Fruit fly (Drosophila melanogaster): ENCODE data around the gene CDK2AP1.

Gene CDK2AP1

DNA sequence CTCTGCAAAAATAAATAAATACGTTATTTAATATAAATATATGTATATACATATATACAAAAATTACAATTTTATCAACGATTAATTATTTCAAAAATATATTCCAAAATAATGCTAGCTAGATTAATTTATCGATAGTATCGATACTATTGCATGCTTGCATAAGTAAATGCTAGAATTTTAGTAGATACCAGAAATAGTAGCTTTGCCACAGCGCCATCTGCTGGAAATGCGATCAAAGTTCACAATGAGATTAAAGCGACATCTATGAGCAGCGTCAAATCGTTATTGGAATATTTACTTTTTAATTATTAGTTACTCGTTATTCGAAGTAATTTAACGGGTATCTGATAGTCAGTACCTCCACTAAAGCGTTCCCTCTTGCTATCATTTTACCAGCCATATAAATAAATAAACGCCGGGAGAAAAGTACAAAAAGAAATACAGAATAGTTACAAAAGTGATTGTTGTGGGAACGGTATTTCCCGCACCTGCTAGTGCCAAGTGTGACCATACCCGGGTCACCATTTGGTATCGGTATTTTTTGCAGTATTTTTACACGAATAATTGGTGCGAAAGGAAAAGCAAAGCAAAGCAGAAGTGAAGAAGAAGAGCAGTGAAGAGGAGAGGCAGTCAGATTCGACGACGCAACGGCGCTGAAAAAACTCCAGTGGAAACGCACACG, 16.3 kb downstream of the CDK2AP1 start, which contains the start of the genes rtv and Dlic (continued):
- TF ChIP-seq Bteb2 (GFP tag; optimal IDR thresholded peaks at IDR 0.05) (no peak), Deaf1 (tag; optimal IDR thresholded peaks at IDR 0.05) (no peak), Mrtf (GFP tag; IDR thresholded peaks at IDR 0.05) (0 out of 3 replicates have a peak, but pooled peaks have one; percentile 23), stwl (tag; optimal IDR thresholded peaks at IDR 0.05) (peak; percentile 49), otp (GFP tag; IDR thresholded peaks at IDR 0.05) (0 out of 3 replicates have a peak, but pooled peaks have one; percentile 13), Scr (GFP tag; IDR thresholded peaks at IDR 0.05; ENCODE audit: partially characterized antibody) (peak; percentile 81), chn (GFP tag; optimal IDR thresholded peaks at IDR 0.05) (peak; percentile 1), corto (GFP tag; optimal IDR thresholded peaks at IDR 0.05) (no peak), CG17829 (tag; optimal IDR thresholded peaks at IDR 0.05) (peak; percentile 45), CG5245 (GFP tag; optimal IDR thresholded peaks at IDR 0.05) (peak; percentile 32), Myb (GFP tag; optimal IDR thresholded peaks at IDR 0.05) (peak; percentile 29), CG5180 (GFP tag; optimal IDR thresholded peaks at IDR 0.05) (no peak), slbo (GFP tag; IDR thresholded peaks at IDR 0.05) (peak; percentile 43; the same call in 1 of the 2 replicates), pzg (GFP tag; optimal IDR thresholded peaks at IDR 0.05) (peak; percentile 63), zen2 (GFP tag; IDR thresholded peaks at IDR 0.05; ENCODE audit: partially characterized antibody) (peak; percentile 22; the same call in 1 of the 3 replicates), Gug (GFP tag; IDR thresholded peaks at IDR 0.05) (0 out of 4 replicates have a peak, but pooled peaks have one; percentile 13), CG7556 (GFP tag; optimal IDR thresholded peaks at IDR 0.05) (no peak), sens (GFP tag) (peak; percentile 30), zen (tag; optimal IDR thresholded peaks at IDR 0.05) (peak; percentile 38), CG15696 (tag; optimal IDR thresholded peaks at IDR 0.05) (peak; percentile 21), CG12659 (GFP tag; optimal IDR thresholded peaks at IDR 0.05) (peak; percentile 72), ash1 (GFP tag; optimal IDR thresholded peaks at IDR 0.05) (no peak), shn (GFP tag; optimal IDR thresholded peaks at IDR 0.05) (peak; percentile 2), CG9797 (GFP tag; optimal IDR thresholded peaks at IDR 0.05) (peak; percentile 86), lilli (GFP tag; optimal IDR thresholded peaks at IDR 0.05) (peak; percentile 24), Atf-2 (GFP tag; optimal IDR thresholded peaks at IDR 0.05) (peak; percentile 12), chif (GFP tag; optimal IDR thresholded peaks at IDR 0.05) (peak in 1 of 2 experiments; percentile 10), cato (GFP tag; optimal IDR thresholded peaks at IDR 0.05; ENCODE audit: borderline replicate concordance) (no peak), Hsf (GFP tag; optimal IDR thresholded peaks at IDR 0.05) (peak; percentile 42), Nf-YA (GFP tag; IDR thresholded peaks at IDR 0.05) (no peak), CG17612 (GFP tag; IDR thresholded peaks at IDR 0.05) (no peak), Dll (GFP tag; IDR thresholded peaks at IDR 0.05; ENCODE audit: partially characterized antibody) (peak; percentile 88), fd3F (GFP tag; optimal IDR thresholded peaks at IDR 0.05) (no peak), onecut (GFP tag; IDR thresholded peaks at IDR 0.05) (peak; percentile 33; the same call in 1 of the 2 replicates), Usf (GFP tag; optimal IDR thresholded peaks at IDR 0.05) (no peak), CG16863 (GFP tag; optimal IDR thresholded peaks at IDR 0.05) (peak; percentile 29), CG18262 (tag; optimal IDR thresholded peaks at IDR 0.05) (peak; percentile 24), Sry-β (GFP tag; optimal IDR thresholded peaks at IDR 0.05) (peak; percentile 7), dpn (GFP tag; optimal IDR thresholded peaks at IDR 0.05) (peak; percentile 8 to 30), sens-2 (GFP tag; IDR thresholded peaks at IDR 0.05) (no peak), Dref (GFP tag; IDR thresholded peaks at IDR 0.05) (peak; percentile 60), CG2678 (tag; optimal IDR thresholded peaks at IDR 0.05) (peak; percentile 3), amos (GFP tag; IDR thresholded peaks at IDR 0.05; ENCODE audit: partially characterized antibody) (peak; percentile 76), Opbp (GFP tag; IDR thresholded peaks at IDR 0.05; ENCODE audit: partially characterized antibody) (0 out of 3 replicates have a peak, but pooled peaks have one; percentile 47), Sin3A (optimal IDR thresholded peaks at IDR 0.05) (peak; percentile 68), CG15514 (GFP tag; optimal IDR thresholded peaks at IDR 0.05) (peak; percentile 48), az2 (GFP tag; optimal IDR thresholded peaks at IDR 0.05) (peak; percentile 29), CG11504 (tag; optimal IDR thresholded peaks at IDR 0.05) (peak; percentile 44), CG14710 (tag; optimal IDR thresholded peaks at IDR 0.05) (peak; percentile 63)

All from whole organism, embryonic.